Worm (Caenorhabditis elegans) whole organism, L2 larva: ENCODE results near the gene ptp-2.

ENCODE experiments used
- R02D3.7 ChIP-seq: fragments of 150-350 bp; optimal IDR thresholded peaks from 2 replicates; lab custom pipeline; 2014; ENCODE audit warnings: missing biosample characterization, missing genetic modification characterization
- aly-2 ChIP-seq: fragments of 150-350 bp; optimal IDR thresholded peaks from 2 replicates; lab custom pipeline; 2014; ENCODE audit warnings: missing biosample characterization, missing genetic modification characterization
- egl-27 ChIP-seq: sonication (generic microtip); optimal IDR thresholded peaks from 3 replicates; lab custom pipeline; 2017; ENCODE audit warnings: missing biosample characterization, missing genetic modification reagents, missing genetic modification characterization
- elt-1 ChIP-seq: fragments of 150-350 bp; optimal IDR thresholded peaks from 2 replicates; lab custom pipeline; 2014; ENCODE audit warnings: missing biosample characterization, missing genetic modification characterization
- lin-39 ChIP-seq: fragments of 150-350 bp; optimal IDR thresholded peaks from 2 replicates; lab custom pipeline; 2014; ENCODE audit warnings: missing biosample characterization, missing genetic modification reagents, missing genetic modification characterization
- mab-5 ChIP-seq: fragments of 150-350 bp; optimal IDR thresholded peaks from 2 replicates; lab custom pipeline; 2014; ENCODE audit warnings: missing biosample characterization, missing genetic modification characterization
- nhr-10 ChIP-seq: sonication (generic microtip); optimal IDR thresholded peaks from 2 replicates; lab custom pipeline; 2017; ENCODE audit warnings: missing biosample characterization, missing genetic modification characterization
- unc-55 ChIP-seq: fragments of 150-350 bp; sonication (generic microtip); optimal IDR thresholded peaks from 3 replicates; lab custom pipeline; 2014; ENCODE audit warnings: missing biosample characterization, missing genetic modification reagents, missing genetic modification characterization

DNA sequence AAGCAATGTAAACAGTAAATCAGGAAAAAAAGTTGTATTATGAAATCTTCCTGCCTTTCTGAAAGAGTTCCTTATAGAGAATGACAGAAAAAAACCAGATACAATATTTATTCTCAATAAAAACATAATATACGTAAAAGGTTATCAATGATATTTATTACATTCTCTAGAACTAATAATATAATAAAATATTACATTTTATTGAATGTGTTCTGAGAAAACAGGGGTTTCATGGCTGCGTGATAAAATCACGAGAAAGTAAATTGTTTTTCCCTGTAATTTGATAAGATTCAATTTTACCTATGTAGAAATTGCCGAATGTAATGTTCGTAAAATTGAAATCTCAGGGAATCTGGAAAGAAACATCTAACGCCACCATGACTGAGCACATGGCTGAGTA, 46.5 kb downstream of the ptp-2 start:
- TF ChIP-seq mab-5 (no peak), unc-55 (GFP tag; lab: Kevin White, UChicago) (no peak), aly-2 (tag; lab: Kevin White, UChicago) (no peak), lin-39 (no peak), R02D3.7 (no peak), nhr-10 (tag; lab: Kevin White, UChicago) (no peak), egl-27 (tag; lab: Kevin White, UChicago) (no peak), elt-1 (tag; lab: Kevin White, UChicago) (no peak)
